Comparison of ENCODE assay signal across 3 fruit fly cellular contexts in genomic region chr4:60001-60997, dm6.
TF ChIP-seq lines count a peak whose summit lies in the region.

No protein-coding gene starts in this region.

TF ChIP-seq in whole organism, embryonic, 481 proteins besides CTCF, POLR2A, EP300 and RAD21 (continued from another document and continues in another):
- TF ChIP-seq bsh (GFP tag; optimal IDR thresholded peaks at IDR 0.05; lab: Kevin White, UChicago) (peak; percentile 8 to 11), Hmx (GFP tag; optimal IDR thresholded peaks at IDR 0.05; lab: Kevin White, UChicago) (no peak), CG15696 (tag; optimal IDR thresholded peaks at IDR 0.05; lab: Kevin White, UChicago) (peak; percentile 48), CG14710 (tag; optimal IDR thresholded peaks at IDR 0.05; lab: Kevin White, UChicago) (peak; percentile 23), HHEX (GFP tag; optimal IDR thresholded peaks at IDR 0.05; lab: Kevin White, UChicago) (no peak), CG13894 (tag; optimal IDR thresholded peaks at IDR 0.05; lab: Kevin White, UChicago) (peak; percentile 83), Hmr (GFP tag; optimal IDR thresholded peaks at IDR 0.05; lab: Kevin White, UChicago) (no peak), CG2712 (tag; optimal IDR thresholded peaks at IDR 0.05; lab: Kevin White, UChicago) (peak; percentile 34), CG17361 (GFP tag; IDR thresholded peaks at IDR 0.05; lab: Robert Waterston, UW) (peak; percentile 25; the same call in 1 of the 3 replicates), CG1603 (tag; optimal IDR thresholded peaks at IDR 0.05; lab: Kevin White, UChicago) (peak; percentile 1), CrebB (tag; optimal IDR thresholded peaks at IDR 0.05; lab: Kevin White, UChicago) (no peak), CG10979 (tag; optimal IDR thresholded peaks at IDR 0.05; lab: Kevin White, UChicago) (peak; percentile 28), sens (GFP tag; lab: Kevin White, UChicago) (peak; percentile 60), chinmo (GFP tag; IDR thresholded peaks at IDR 0.05; lab: Robert Waterston, UW; ENCODE audit: partially characterized antibody) (peak; percentile 87), dmrt11E (tag; optimal IDR thresholded peaks at IDR 0.05; lab: Kevin White, UChicago) (peak; percentile 32), MESR4 (GFP tag; optimal IDR thresholded peaks at IDR 0.05; lab: Kevin White, UChicago) (peak; percentile 14), tap (tag; optimal IDR thresholded peaks at IDR 0.05; lab: Kevin White, UChicago) (peak; percentile 16), cg (GFP tag; optimal IDR thresholded peaks at IDR 0.05; lab: Kevin White, UChicago) (peak; percentile 87), Hr51 (GFP tag; optimal IDR thresholded peaks at IDR 0.05; lab: Kevin White, UChicago) (peak in 1 of 2 experiments; percentile 6), phol (tag; optimal IDR thresholded peaks at IDR 0.05; lab: Kevin White, UChicago) (no peak), CG30020 (tag; optimal IDR thresholded peaks at IDR 0.05; lab: Kevin White, UChicago) (peak; percentile 86), CG15601 (tag; optimal IDR thresholded peaks at IDR 0.05; lab: Kevin White, UChicago) (peak; percentile 24), kni (GFP tag; optimal IDR thresholded peaks at IDR 0.05; lab: Kevin White, UChicago) (peak; percentile 68), CG13296 (GFP tag; optimal IDR thresholded peaks at IDR 0.05; lab: Kevin White, UChicago) (peak; percentile 2), sd (tag; optimal IDR thresholded peaks at IDR 0.05; lab: Kevin White, UChicago) (peak; percentile 0), CG34376 (GFP tag; optimal IDR thresholded peaks at IDR 0.05; lab: Kevin White, UChicago) (peak; percentile 41), dmrt99B (tag; optimal IDR thresholded peaks at IDR 0.05; lab: Kevin White, UChicago) (peak; percentile 37), CG12299 (tag; optimal IDR thresholded peaks at IDR 0.05; lab: Kevin White, UChicago) (peak; percentile 6), zf30C (GFP tag; optimal IDR thresholded peaks at IDR 0.05; lab: Kevin White, UChicago) (peak; percentile 86), CG32767 (GFP tag; IDR thresholded peaks at IDR 0.05; lab: Robert Waterston, UW) (peak; percentile 49; the same call in 1 of the 2 replicates), crp (GFP tag; optimal IDR thresholded peaks at IDR 0.05; lab: Kevin White, UChicago) (no peak), nom (GFP tag; optimal IDR thresholded peaks at IDR 0.05; lab: Kevin White, UChicago) (peak; percentile 100), Sry-δ (GFP tag; optimal IDR thresholded peaks at IDR 0.05; lab: Kevin White, UChicago) (no peak), Stat92E (GFP tag; optimal IDR thresholded peaks at IDR 0.05; lab: Kevin White, UChicago) (peak in 1 of 3 experiments; percentile 50), unpg (GFP tag; optimal IDR thresholded peaks at IDR 0.05; lab: Kevin White, UChicago) (peak; percentile 7), Usf (GFP tag; optimal IDR thresholded peaks at IDR 0.05; lab: Kevin White, UChicago) (no peak), CG12769 (tag; optimal IDR thresholded peaks at IDR 0.05; lab: Kevin White, UChicago) (peak; percentile 10), gem (tag; optimal IDR thresholded peaks at IDR 0.05; lab: Kevin White, UChicago) (peak; percentile 41), CG13424 (tag; optimal IDR thresholded peaks at IDR 0.05; lab: Kevin White, UChicago) (peak; percentile 8), fd3F (GFP tag; optimal IDR thresholded peaks at IDR 0.05; lab: Kevin White, UChicago) (peak; percentile 15), nmo (GFP tag; optimal IDR thresholded peaks at IDR 0.05; lab: Kevin White, UChicago) (peak; percentile 19), CG18262 (tag; optimal IDR thresholded peaks at IDR 0.05; lab: Kevin White, UChicago) (peak; percentile 2), CG4328 (GFP tag; optimal IDR thresholded peaks at IDR 0.05; lab: Kevin White, UChicago) (peak; percentile 7)

TF ChIP-seq in whole organism, prepupa, 60 proteins besides CTCF, POLR2A, EP300 and RAD21 (continued from another document):
- TF ChIP-seq Ets96B (tag; optimal IDR thresholded peaks at IDR 0.05; lab: Kevin White, UChicago) (peak; percentile 56), Eip75B (GFP tag; optimal IDR thresholded peaks at IDR 0.05; lab: Kevin White, UChicago) (peak; percentile 13), Ets21C (GFP tag; optimal IDR thresholded peaks at IDR 0.05; lab: Kevin White, UChicago) (no peak), Hr4 (GFP tag; optimal IDR thresholded peaks at IDR 0.05; lab: Kevin White, UChicago) (no peak), CG8319 (GFP tag; optimal IDR thresholded peaks at IDR 0.05; lab: Kevin White, UChicago) (no peak), CG8119 (GFP tag; IDR thresholded peaks at IDR 0.05; lab: Robert Waterston, UW) (peak; percentile 72; the same call in 2 of the 3 replicates), CG8632 (GFP tag; optimal IDR thresholded peaks at IDR 0.05; lab: Kevin White, UChicago) (peak; percentile 54), CG10631 (GFP tag; optimal IDR thresholded peaks at IDR 0.05; lab: Kevin White, UChicago) (peak; percentile 50), CG6854 (GFP tag; optimal IDR thresholded peaks at IDR 0.05; lab: Kevin White, UChicago) (peak; percentile 17), CG7368 (GFP tag; optimal IDR thresholded peaks at IDR 0.05; lab: Kevin White, UChicago) (peak; percentile 23), Gug (GFP tag; IDR thresholded peaks at IDR 0.05; lab: Robert Waterston, UW) (no peak), eg (GFP tag; IDR thresholded peaks at IDR 0.05; lab: Robert Waterston, UW) (no peak), Hr38 (GFP tag; optimal IDR thresholded peaks at IDR 0.05; lab: Kevin White, UChicago) (no peak), Blimp-1 (GFP tag; optimal IDR thresholded peaks at IDR 0.05; lab: Kevin White, UChicago) (no peak), Hr39 (GFP tag; optimal IDR thresholded peaks at IDR 0.05; lab: Kevin White, UChicago) (no peak), Sox102F (GFP tag; optimal IDR thresholded peaks at IDR 0.05; lab: Kevin White, UChicago) (peak; percentile 38), CG9139 (GFP tag; optimal IDR thresholded peaks at IDR 0.05; lab: Kevin White, UChicago) (peak; percentile 22), CG1621 (tag; optimal IDR thresholded peaks at IDR 0.05; lab: Kevin White, UChicago) (no peak), esn (GFP tag; optimal IDR thresholded peaks at IDR 0.05; lab: Kevin White, UChicago) (peak; percentile 40), acj6 (GFP tag; optimal IDR thresholded peaks at IDR 0.05; lab: Kevin White, UChicago) (peak; percentile 49), Eip78C (GFP tag; lab: Kevin White, UChicago) (peak; percentile 79), CG34406 (GFP tag; optimal IDR thresholded peaks at IDR 0.05; lab: Kevin White, UChicago) (no peak), svp (GFP tag; lab: Kevin White, UChicago) (peak; percentile 65), achi (GFP tag; optimal IDR thresholded peaks at IDR 0.05; lab: Kevin White, UChicago) (peak; percentile 35), cyc (GFP tag; optimal IDR thresholded peaks at IDR 0.05; lab: Kevin White, UChicago) (no peak), Sox15 (GFP tag; optimal IDR thresholded peaks at IDR 0.05; lab: Kevin White, UChicago) (no peak), CG4318 (GFP tag; optimal IDR thresholded peaks at IDR 0.05; lab: Kevin White, UChicago) (no peak), CG6808 (GFP tag; optimal IDR thresholded peaks at IDR 0.05; lab: Kevin White, UChicago) (peak; percentile 36), CG6163 (GFP tag; IDR thresholded peaks at IDR 0.05; lab: Robert Waterston, UW) (no peak), CG6276 (GFP tag; optimal IDR thresholded peaks at IDR 0.05; lab: Kevin White, UChicago) (no peak), lz (GFP tag; optimal IDR thresholded peaks at IDR 0.05; lab: Kevin White, UChicago) (no peak), CG11762 (GFP tag; optimal IDR thresholded peaks at IDR 0.05; lab: Kevin White, UChicago; ENCODE audit: insufficient read depth) (no peak), fkh (GFP tag; optimal IDR thresholded peaks at IDR 0.05; lab: Kevin White, UChicago) (peak; percentile 40), CG11294 (GFP tag; IDR thresholded peaks at IDR 0.05; lab: Robert Waterston, UW) (no peak), net (GFP tag; optimal IDR thresholded peaks at IDR 0.05; lab: Kevin White, UChicago) (peak; percentile 44), ss (GFP tag; optimal IDR thresholded peaks at IDR 0.05; lab: Kevin White, UChicago) (peak; percentile 40 to 57), fd85E (GFP tag; optimal IDR thresholded peaks at IDR 0.05; lab: Kevin White, UChicago) (no peak), OdsH (GFP tag; optimal IDR thresholded peaks at IDR 0.05; lab: Kevin White, UChicago) (peak; percentile 51)

TF ChIP-seq in whole organism, wandering third instar larva, 38 proteins besides CTCF, POLR2A, EP300 and RAD21 (continued from another document):
- TF ChIP-seq tai (GFP tag; optimal IDR thresholded peaks at IDR 0.05; lab: Kevin White, UChicago) (no peak), dl (GFP tag; optimal IDR thresholded peaks at IDR 0.05; lab: Kevin White, UChicago; ENCODE audit: insufficient read depth in 1 of 2, partially characterized antibody in 2 of 2) (no peak), rgr (GFP tag; optimal IDR thresholded peaks at IDR 0.05; lab: Kevin White, UChicago) (peak; percentile 40), pan (optimal IDR thresholded peaks at IDR 0.05; lab: Kevin White, UChicago) (no peak), Vsx2 (GFP tag; optimal IDR thresholded peaks at IDR 0.05; lab: Kevin White, UChicago; ENCODE audit: partially characterized antibody) (no peak), Mio (GFP tag; optimal IDR thresholded peaks at IDR 0.05; lab: Kevin White, UChicago) (no peak), lola (GFP tag; optimal IDR thresholded peaks at IDR 0.05; lab: Kevin White, UChicago) (no peak), Sp1 (GFP tag; optimal IDR thresholded peaks at IDR 0.05; lab: Kevin White, UChicago) (peak; percentile 58)
TF ChIP-seq in whole organism, wandering third instar larva: peak in this region for 12.
